Worm (Caenorhabditis elegans): Measurements from ENCODE around the gene srv-10.

Gene srv-10

ce11 chrV:13457858-13458257, 34.1 kb downstream of the srv-10 start, which contains the start of gene F25H9.2:
Gene F25H9.2, plus strand, starts transcription at chrV:13458083.
- TF ChIP-seq sma-9 (GFP tag; optimal IDR thresholded peaks at IDR 0.05) = no peak
- no peak for TF ChIP-seq sma-9 (tag; optimal IDR thresholded peaks at IDR 0.05)
- TF ChIP-seq fos-1 (tag; optimal IDR thresholded peaks at IDR 0.05) = no peak
- TF ChIP-seq egl-27 (tag; optimal IDR thresholded peaks at IDR 0.05) = no peak
- peak; percentile 43 for TF ChIP-seq C34F6.9 (tag; optimal IDR thresholded peaks at IDR 0.05)
- TF ChIP-seq ztf-1 (GFP tag; conservative IDR thresholded peaks at IDR 0.05) = no peak
- no peak for TF ChIP-seq ztf-11 (tag; optimal IDR thresholded peaks at IDR 0.05)
- peak; percentile 0 for TF ChIP-seq mab-5 (tag; optimal IDR thresholded peaks at IDR 0.05)
- no peak for TF ChIP-seq dmd-4 (tag; optimal IDR thresholded peaks at IDR 0.05)
- no peak for TF ChIP-seq nhr-77 (tag; optimal IDR thresholded peaks at IDR 0.05)
- TF ChIP-seq snpc-4 (tag; optimal IDR thresholded peaks at IDR 0.05) = no peak

- peak; percentile 52 for TF ChIP-seq C34F6.9 (tag; optimal IDR thresholded peaks at IDR 0.05)
- no peak for TF ChIP-seq sem-4 (tag; optimal IDR thresholded peaks at IDR 0.05)
- TF ChIP-seq nhr-129 (tag; optimal IDR thresholded peaks at IDR 0.05) = peak; percentile 50
- TF ChIP-seq lsy-2 (tag; optimal IDR thresholded peaks at IDR 0.05) = peak in 1 of 2 experiments; percentile 33
- TF ChIP-seq sma-9 (GFP tag; optimal IDR thresholded peaks at IDR 0.05) = no peak
- no peak for TF ChIP-seq sma-9 (tag; optimal IDR thresholded peaks at IDR 0.05)
- TF ChIP-seq unc-55 (GFP tag; optimal IDR thresholded peaks at IDR 0.05) = peak; percentile 37
Measured at ce11 chrV:13459323-13459722, 35.6 kb downstream of the srv-10 start, which contains the start of gene bath-39. Gene bath-39, plus strand, starts transcription at chrV:13459459.

- no peak for TF ChIP-seq nhr-23 (tag; optimal IDR thresholded peaks at IDR 0.05)
- TF ChIP-seq aly-2 (tag; optimal IDR thresholded peaks at IDR 0.05) = no peak
- TF ChIP-seq skn-1 (tag; optimal IDR thresholded peaks at IDR 0.05) = peak; percentile 79
- no peak for TF ChIP-seq egl-27 (tag; optimal IDR thresholded peaks at IDR 0.05)
- TF ChIP-seq gmeb-1 (tag; optimal IDR thresholded peaks at IDR 0.05) = peak; percentile 68
- no peak for TF ChIP-seq nhr-77 (tag; optimal IDR thresholded peaks at IDR 0.05)
- TF ChIP-seq Y55F3AM.14 (GFP tag; optimal IDR thresholded peaks at IDR 0.05) = no peak
- TF ChIP-seq F13H6.1 (tag; optimal IDR thresholded peaks at IDR 0.05) = peak; percentile 59
- TF ChIP-seq crh-2 (tag; optimal IDR thresholded peaks at IDR 0.05) = peak; percentile 81
- TF ChIP-seq nhr-10 (tag; optimal IDR thresholded peaks at IDR 0.05) = peak; percentile 14
- TF ChIP-seq nhr-129 (tag; optimal IDR thresholded peaks at IDR 0.05) = peak; percentile 84
- TF ChIP-seq lin-39 (tag; optimal IDR thresholded peaks at IDR 0.05) = no peak
- no peak for TF ChIP-seq unc-62 (GFP tag; optimal IDR thresholded peaks at IDR 0.05)
- peak; percentile 65 for TF ChIP-seq sma-9 (GFP tag; optimal IDR thresholded peaks at IDR 0.05)
- no peak for TF ChIP-seq sma-9 (tag; optimal IDR thresholded peaks at IDR 0.05)
- no peak for TF ChIP-seq R02D3.7 (tag; optimal IDR thresholded peaks at IDR 0.05)
- TF ChIP-seq nhr-11 (tag; optimal IDR thresholded peaks at IDR 0.05) = no peak
- peak; percentile 93 for TF ChIP-seq fos-1 (tag; optimal IDR thresholded peaks at IDR 0.05)
- no peak for TF ChIP-seq dmd-4 (tag; optimal IDR thresholded peaks at IDR 0.05)
- no peak for TF ChIP-seq ceh-16 (tag; optimal IDR thresholded peaks at IDR 0.05)
- TF ChIP-seq mab-5 (tag; optimal IDR thresholded peaks at IDR 0.05) = no peak
- peak; percentile 61 for TF ChIP-seq ama-1 (optimal IDR thresholded peaks at IDR 0.05)
- TF ChIP-seq snpc-4 (tag; optimal IDR thresholded peaks at IDR 0.05) = no peak
- peak; percentile 80 for TF ChIP-seq unc-55 (GFP tag; optimal IDR thresholded peaks at IDR 0.05)
- no peak for TF ChIP-seq zag-1 (tag; optimal IDR thresholded peaks at IDR 0.05)
- TF ChIP-seq lsy-2 (tag; optimal IDR thresholded peaks at IDR 0.05) = peak; percentile 8 to 65
- TF ChIP-seq ztf-4 (tag; optimal IDR thresholded peaks at IDR 0.05) = peak; percentile 25
- TF ChIP-seq unc-39 (tag; optimal IDR thresholded peaks at IDR 0.05) = no peak
- TF ChIP-seq blmp-1 (tag; optimal IDR thresholded peaks at IDR 0.05; ENCODE audit: insufficient read depth) = no peak
- TF ChIP-seq nhr-237 (tag; optimal IDR thresholded peaks at IDR 0.05) = no peak
- no peak for TF ChIP-seq nhr-21 (tag; optimal IDR thresholded peaks at IDR 0.05)
- peak; percentile 59 for TF ChIP-seq sma-3 (GFP tag; optimal IDR thresholded peaks at IDR 0.05)
- TF ChIP-seq peb-1 (tag; optimal IDR thresholded peaks at IDR 0.05) = no peak
- no peak for TF ChIP-seq ztf-1 (GFP tag; conservative IDR thresholded peaks at IDR 0.05)
- TF ChIP-seq mdl-1 (tag; optimal IDR thresholded peaks at IDR 0.05) = peak; percentile 8 to 28
- TF ChIP-seq nhr-6 (tag; optimal IDR thresholded peaks at IDR 0.05) = no peak
- peak; percentile 23 for TF ChIP-seq lin-11 (tag; optimal IDR thresholded peaks at IDR 0.05)
- TF ChIP-seq lin-13 (GFP tag; optimal IDR thresholded peaks at IDR 0.05) = peak; percentile 13
- TF ChIP-seq alr-1 (tag; optimal IDR thresholded peaks at IDR 0.05) = no peak
- no peak for TF ChIP-seq mbf-1 (tag; optimal IDR thresholded peaks at IDR 0.05)
- TF ChIP-seq ztf-11 (tag; optimal IDR thresholded peaks at IDR 0.05) = no peak
- TF ChIP-seq sem-4 (tag; optimal IDR thresholded peaks at IDR 0.05) = no peak
- TF ChIP-seq nhr-12 (tag; optimal IDR thresholded peaks at IDR 0.05) = no peak
- TF ChIP-seq ZK546.5 (tag; optimal IDR thresholded peaks at IDR 0.05) = no peak
- no peak for TF ChIP-seq elt-3 (tag; optimal IDR thresholded peaks at IDR 0.05)
- TF ChIP-seq nhr-25 (tag; optimal IDR thresholded peaks at IDR 0.05) = peak; percentile 27
- TF ChIP-seq ceh-82 (tag; optimal IDR thresholded peaks at IDR 0.05) = no peak
- no peak for TF ChIP-seq elt-1 (tag; optimal IDR thresholded peaks at IDR 0.05)
- peak; percentile 82 for TF ChIP-seq C34F6.9 (tag; optimal IDR thresholded peaks at IDR 0.05)
Measured at ce11 chrV:13462974-13463373, 39.3 kb downstream of the srv-10 start, which contains the start of gene frm-10. Gene frm-10, plus strand, starts transcription at chrV:13463207.

Data from whole organism, L2 larva.